Worm (Caenorhabditis elegans): Measurements from ENCODE around the gene lmtr-5.

lmtr-5 gene

DNA sequence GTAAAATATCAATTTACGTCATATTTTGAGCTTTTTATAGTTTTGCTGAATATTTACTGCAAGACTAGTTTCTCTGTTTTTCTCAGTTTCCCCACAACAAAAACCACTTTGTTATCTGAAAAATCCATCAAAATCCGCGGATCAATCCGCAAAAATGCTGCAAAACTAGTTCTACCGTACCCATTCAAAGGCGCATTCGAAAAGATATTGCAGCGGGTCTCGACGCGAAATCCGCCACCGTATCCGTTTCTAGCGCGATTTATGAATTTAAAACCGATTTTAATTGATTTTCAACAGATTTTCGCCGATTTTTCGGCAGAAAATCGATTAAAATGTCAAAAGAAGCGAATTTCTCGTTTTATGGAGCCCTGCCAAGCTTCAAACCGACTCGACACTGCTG lies 12.1 kb upstream of the lmtr-5 start, which contains the start of gene R148.4:
Gene R148.4 (plus strand): TSS at position 211 of the 400 bp plus-strand sequence.
- TF ChIP-seq dao-5 (tag; optimal IDR thresholded peaks at IDR 0.05): no peak
- no peak for TF ChIP-seq him-1 (tag; optimal IDR thresholded peaks at IDR 0.05)
- no peak for TF ChIP-seq W03F9.2 (tag; optimal IDR thresholded peaks at IDR 0.05)

DNA sequence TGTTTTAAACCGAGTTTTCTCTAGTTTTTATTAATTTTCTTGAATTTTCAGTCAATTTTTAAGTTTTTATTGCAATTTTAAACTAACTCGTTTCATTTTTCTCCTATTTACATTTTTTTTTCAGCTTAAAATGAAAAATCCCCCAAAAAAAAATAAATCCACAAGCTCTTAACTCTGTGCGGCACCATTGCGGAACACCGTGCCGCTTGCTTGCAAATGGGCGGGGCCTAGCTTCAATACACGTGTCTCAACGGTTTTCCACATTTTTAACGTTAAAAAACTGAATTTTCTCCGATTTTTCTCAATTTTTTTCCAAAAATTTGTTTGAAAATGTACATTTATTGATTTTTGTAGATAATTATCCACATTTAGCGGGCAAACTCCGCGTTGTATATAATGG lies 8.5 kb upstream of the lmtr-5 start, which contains the start of gene R148.3:
Gene R148.3 (plus strand): TSS at position 347 of the 400 bp plus-strand sequence.
- TF ChIP-seq W03F9.2 (tag; optimal IDR thresholded peaks at IDR 0.05) (peak; percentile 61), him-1 (tag; optimal IDR thresholded peaks at IDR 0.05) (no peak)

DNA sequence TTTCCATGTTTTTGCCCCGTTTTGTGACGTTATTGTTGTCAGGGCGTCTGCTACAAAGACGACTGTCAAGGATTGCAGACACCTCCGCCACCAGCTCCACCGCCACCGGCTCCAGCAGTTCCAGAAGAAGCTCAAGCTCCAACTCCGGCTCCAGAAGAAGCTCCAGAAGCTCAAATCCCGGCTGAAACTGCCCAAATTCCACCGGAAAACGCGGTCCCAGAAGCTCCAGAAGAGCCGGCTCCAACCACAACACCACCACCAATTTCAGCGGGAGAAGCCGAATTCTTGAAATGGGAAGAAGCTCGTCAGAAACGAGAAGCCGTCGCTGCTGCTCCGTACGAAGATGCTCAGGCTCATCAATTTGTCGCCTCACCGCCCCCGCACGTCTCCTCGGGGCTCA lies 6.7 kb upstream of the lmtr-5 start:
- TF ChIP-seq dao-5 (tag; optimal IDR thresholded peaks at IDR 0.05) (no peak), W03F9.2 (tag; optimal IDR thresholded peaks at IDR 0.05) (no peak)

DNA sequence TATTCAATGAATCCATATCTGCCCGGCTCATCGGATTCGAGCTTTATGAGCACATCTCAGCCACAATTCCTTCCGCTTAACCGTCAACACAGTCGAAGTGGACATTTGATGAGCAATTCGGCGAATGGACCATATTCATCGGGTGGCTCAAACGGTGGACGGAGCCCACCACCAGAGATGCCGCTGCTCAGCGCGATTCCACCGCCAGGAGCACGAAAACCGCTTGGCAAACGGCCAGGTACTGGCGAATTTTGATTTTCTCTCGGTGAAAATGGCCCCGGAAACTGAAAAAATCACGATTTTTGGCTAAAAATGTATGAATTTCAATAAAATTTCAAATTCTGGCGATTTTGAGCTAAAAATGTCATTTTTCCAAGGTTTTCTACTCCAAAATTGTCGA lies 3.6 kb upstream of the lmtr-5 start:
- no peak for TF ChIP-seq dao-5 (tag; optimal IDR thresholded peaks at IDR 0.05)
- TF ChIP-seq him-1 (tag; optimal IDR thresholded peaks at IDR 0.05): no peak
- no peak for TF ChIP-seq W03F9.2 (tag; optimal IDR thresholded peaks at IDR 0.05)

DNA sequence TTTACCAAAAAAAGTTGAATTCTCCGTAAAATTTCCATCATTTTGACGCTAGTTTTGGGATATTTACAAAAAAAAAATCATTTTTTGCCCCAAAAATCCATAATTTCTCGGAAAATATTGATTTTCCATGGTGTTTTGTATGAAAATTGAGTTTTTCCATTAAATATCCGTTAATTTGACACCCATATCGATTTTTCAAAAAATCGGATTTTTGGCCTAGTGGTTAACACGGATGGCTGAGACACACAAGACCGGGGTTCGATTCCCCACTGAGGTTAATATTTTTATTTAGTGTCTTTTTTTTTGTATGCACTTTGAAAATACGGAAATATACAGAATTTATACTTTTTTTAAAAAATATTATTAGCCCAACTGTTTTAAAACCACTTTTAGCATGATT lies 1.8 kb downstream of the lmtr-5 start:
- TF ChIP-seq W03F9.2 (tag; optimal IDR thresholded peaks at IDR 0.05): no peak
- no peak for TF ChIP-seq him-1 (tag; optimal IDR thresholded peaks at IDR 0.05)
- no peak for TF ChIP-seq dao-5 (tag; optimal IDR thresholded peaks at IDR 0.05)

DNA sequence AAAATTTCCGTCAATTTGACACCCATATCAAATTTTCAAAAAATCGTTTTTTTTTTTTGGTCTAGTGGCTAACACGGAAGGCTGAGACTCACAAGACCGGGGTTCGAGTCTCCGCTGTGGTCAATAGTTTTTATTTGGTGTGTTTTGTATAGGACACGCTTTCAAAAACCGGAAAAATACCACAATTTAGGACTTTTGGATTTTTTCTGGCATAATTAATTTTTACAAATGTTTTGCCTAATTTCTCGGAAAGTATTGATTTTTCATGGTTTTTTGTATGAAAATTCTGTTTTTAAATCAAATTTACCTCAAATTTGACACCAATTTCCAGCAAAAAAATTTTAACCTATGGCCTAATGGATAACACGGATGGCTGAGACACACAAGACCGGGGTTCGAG lies 2.5 kb downstream of the lmtr-5 start, which contains the start of gene mks-1:
Gene mks-1 (plus strand): TSS at position 301 of the 400 bp plus-strand sequence.
- TF ChIP-seq him-1 (tag; optimal IDR thresholded peaks at IDR 0.05): no peak
- TF ChIP-seq dao-5 (tag; optimal IDR thresholded peaks at IDR 0.05): no peak
- TF ChIP-seq W03F9.2 (tag; optimal IDR thresholded peaks at IDR 0.05): no peak

DNA sequence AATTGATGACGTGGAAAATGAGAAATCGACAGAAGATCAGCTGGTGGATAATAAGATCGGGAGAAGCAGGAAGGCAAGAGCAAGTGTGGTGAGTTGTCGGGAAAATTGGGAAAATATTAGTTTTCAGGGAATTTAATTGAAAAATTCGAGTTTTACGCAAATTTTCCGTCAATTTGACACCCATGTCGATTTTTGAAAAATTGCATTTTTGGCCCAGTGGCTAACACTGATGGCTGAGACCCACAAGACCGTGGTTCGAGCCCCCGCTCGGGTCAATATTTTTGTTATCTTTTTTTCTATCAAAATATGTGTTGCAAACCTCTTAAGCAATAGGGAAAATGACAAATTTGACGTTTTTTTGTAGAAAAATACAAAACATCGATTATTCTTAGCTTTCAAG lies 5.1 kb downstream of the lmtr-5 start:
- TF ChIP-seq dao-5 (tag; optimal IDR thresholded peaks at IDR 0.05) (no peak), W03F9.2 (tag; optimal IDR thresholded peaks at IDR 0.05) (no peak)

DNA sequence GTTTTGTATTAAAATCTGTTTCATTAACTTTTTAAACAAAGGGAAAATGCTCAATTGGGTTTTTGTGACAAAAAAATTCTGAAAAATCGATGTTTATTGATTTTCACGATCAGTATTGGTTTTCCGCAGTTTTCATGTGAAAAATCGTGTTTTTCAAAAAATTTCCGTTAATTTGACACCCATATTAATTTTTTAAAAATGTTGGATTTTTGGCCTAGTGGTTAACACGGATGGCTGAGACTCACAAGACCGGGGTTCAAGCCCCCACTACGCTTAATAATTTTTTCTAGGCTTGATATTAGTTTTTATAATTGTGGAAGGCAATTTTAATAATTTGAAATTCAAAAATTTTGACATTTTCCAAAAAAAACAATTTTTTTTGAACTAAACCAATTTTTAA lies 7.2 kb downstream of the lmtr-5 start:
- TF ChIP-seq him-1 (tag; optimal IDR thresholded peaks at IDR 0.05) (no peak), W03F9.2 (tag; optimal IDR thresholded peaks at IDR 0.05) (no peak), dao-5 (tag; optimal IDR thresholded peaks at IDR 0.05) (no peak)

DNA sequence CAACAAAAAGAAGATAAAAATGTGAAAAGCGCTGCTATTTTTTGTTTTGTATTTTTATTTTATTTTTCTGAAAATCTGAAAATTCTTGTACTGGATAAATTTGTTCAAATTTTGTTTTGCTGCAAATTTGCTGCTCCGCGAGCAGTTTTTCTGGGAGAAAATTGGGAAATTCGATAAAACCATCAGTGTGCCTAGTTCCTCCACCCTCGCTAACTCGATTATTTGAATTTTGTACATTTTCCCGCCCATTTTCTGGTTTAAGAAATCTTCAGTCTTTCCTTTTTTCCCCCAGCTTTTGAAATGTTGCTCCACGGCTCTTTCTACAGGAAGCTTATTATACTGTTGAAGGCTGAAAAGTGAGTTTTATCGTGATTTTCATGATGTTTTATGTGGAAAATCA lies 7.7 kb downstream of the lmtr-5 start, which contains the start of gene R148.8:
Gene R148.8 (plus strand): TSS at position 301 of the 400 bp plus-strand sequence.
- no peak for TF ChIP-seq him-1 (tag; optimal IDR thresholded peaks at IDR 0.05)
- no peak for TF ChIP-seq W03F9.2 (tag; optimal IDR thresholded peaks at IDR 0.05)
- TF ChIP-seq dao-5 (tag; optimal IDR thresholded peaks at IDR 0.05): no peak

DNA sequence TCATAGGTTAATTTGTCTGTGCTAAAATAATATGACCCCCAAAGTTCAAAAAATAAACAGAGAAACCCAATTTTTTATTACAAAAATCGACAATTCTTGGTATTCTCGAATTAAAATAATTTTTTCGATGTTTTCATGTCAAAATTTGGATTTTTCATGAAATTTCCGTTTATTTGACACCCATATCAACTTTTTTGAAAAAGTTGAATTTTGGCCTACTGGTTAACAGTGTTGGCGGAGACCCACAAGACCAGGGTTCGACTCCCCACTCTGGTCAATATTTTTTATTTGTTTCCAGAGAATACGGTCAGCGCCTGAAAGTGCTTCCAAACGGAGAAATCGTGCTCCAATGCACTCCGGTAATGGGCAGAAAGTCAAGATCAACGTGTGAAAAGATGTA lies 8.3 kb downstream of the lmtr-5 start:
- TF ChIP-seq dao-5 (tag; optimal IDR thresholded peaks at IDR 0.05): no peak
- TF ChIP-seq him-1 (tag; optimal IDR thresholded peaks at IDR 0.05): no peak

DNA sequence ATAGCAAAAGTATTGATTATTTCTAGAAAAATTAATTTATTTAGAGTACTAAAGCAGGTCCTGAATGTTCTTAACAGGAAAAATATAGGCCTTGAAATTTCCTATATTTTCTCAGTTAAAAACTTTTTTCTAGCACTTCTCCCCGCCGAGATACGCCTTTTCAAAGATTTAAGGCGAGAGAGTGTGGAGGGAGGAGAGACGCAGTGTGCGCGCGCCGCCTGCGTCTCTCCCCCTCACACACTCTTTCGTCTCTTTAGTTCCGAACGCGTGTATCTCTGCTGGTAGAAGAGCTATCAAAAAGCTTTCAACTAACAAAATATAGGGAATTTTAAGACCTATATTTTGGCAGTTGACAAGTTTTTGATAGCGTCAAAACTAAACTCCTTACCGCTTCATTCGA lies 14.4 kb downstream of the lmtr-5 start:
- TF ChIP-seq W03F9.2 (tag; optimal IDR thresholded peaks at IDR 0.05) (no peak), dao-5 (tag; optimal IDR thresholded peaks at IDR 0.05) (no peak), him-1 (tag; optimal IDR thresholded peaks at IDR 0.05) (no peak)

DNA sequence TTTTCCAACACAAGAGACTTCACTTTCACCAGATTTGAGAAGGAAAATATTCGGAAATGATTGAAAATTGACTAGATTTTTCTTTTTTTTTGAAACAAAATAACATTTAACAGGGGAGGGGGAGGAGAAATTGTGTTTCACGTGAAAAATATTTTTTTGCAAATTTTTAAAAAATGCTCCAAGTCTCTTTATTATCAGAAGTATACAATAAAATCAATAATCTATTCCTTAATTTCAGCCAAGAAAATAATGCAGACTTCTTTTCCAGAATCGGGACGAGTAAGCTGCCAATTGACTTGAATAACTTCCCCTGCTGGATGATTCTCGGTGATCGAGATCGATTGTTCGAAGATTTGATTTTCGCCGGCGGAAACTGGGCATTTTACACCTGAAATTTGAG lies 14.8 kb downstream of the lmtr-5 start, which contains the start of gene R148.7:
Gene R148.7 (minus strand): TSS at position 101 of the 400 bp plus-strand sequence.
- no peak for TF ChIP-seq dao-5 (tag; optimal IDR thresholded peaks at IDR 0.05)
- no peak for TF ChIP-seq him-1 (tag; optimal IDR thresholded peaks at IDR 0.05)

DNA sequence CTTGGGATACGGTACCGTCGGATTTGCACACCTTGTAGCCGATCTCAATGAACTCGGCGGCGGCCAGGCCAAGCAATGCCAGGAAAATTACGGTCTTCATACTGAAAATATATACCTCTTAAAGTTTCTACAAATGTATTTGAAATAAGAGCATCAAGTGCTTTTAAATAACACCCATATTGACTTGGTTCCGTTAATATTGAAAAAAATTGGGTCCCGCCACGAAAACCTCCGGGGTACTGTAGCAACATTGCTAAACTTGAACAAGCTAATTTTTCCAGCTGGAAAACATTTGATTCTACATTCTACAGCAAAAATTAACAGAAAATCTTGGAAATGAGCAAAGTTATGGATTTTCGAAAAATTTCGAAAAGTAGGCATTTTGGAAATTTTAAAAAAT lies 15.9 kb downstream of the lmtr-5 start, which contains the start of gene heh-1:
Gene heh-1 (minus strand): TSS at position 101 of the 400 bp plus-strand sequence.
- TF ChIP-seq him-1 (tag; optimal IDR thresholded peaks at IDR 0.05): no peak
- TF ChIP-seq W03F9.2 (tag; optimal IDR thresholded peaks at IDR 0.05): no peak
- TF ChIP-seq dao-5 (tag; optimal IDR thresholded peaks at IDR 0.05): no peak

DNA sequence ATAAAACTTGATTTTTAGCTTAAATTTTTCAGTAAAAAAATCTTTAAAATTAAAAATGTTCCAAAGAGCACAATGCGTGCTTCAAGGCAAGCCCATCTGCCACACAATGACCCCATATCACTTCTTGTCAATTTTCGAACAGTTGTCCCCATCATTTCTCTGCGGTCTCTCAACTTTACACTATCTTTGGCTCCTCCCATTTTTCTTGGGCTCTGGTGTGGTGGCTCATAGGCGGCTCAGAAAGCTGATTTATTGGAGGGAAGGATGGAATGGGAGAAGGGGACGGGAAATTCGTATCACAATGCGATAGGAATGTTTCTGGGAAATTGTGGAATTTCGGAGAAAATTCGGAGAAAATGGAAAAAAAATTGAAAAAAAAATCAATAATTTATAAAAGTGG lies 17.1 kb downstream of the lmtr-5 start:
- no peak for TF ChIP-seq him-1 (tag; optimal IDR thresholded peaks at IDR 0.05)
- TF ChIP-seq dao-5 (tag; optimal IDR thresholded peaks at IDR 0.05): no peak
- TF ChIP-seq W03F9.2 (tag; optimal IDR thresholded peaks at IDR 0.05): no peak

DNA sequence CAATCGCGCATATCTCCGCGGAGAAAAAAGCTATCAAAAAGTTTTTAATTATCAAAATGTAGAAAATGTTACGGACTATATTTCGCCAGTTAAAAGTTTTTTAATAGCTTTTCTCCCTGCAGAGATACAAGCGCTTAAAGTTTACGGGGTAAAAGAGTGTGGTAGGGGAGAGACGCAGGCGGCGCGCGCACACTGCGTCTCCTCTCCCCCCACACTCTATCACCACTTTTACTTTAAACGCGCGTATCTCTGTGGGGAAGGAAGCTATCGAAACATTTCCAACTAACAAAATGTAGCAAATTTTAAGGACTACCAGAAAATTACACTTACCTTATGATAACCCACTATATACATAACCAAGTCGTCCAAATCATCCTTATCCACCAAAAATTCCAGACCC lies 20.1 kb downstream of the lmtr-5 start:
- TF ChIP-seq dao-5 (tag; optimal IDR thresholded peaks at IDR 0.05): no peak
- TF ChIP-seq him-1 (tag; optimal IDR thresholded peaks at IDR 0.05): no peak
- no peak for TF ChIP-seq W03F9.2 (tag; optimal IDR thresholded peaks at IDR 0.05)

Measured in whole organism, L4/young adult.